Worm (Caenorhabditis elegans) whole organism, early embryonic: Measurements from ENCODE around the gene umps-1.

Source experiments
- B0310.2 ChIP-seq: sonication (generic microtip); optimal IDR thresholded peaks from 2 replicates; lab custom pipeline; 2016; ENCODE audit warnings: mild to moderate bottlenecking, missing genetic modification characterization, missing compliant biosample characterization
- F13C5.2 ChIP-seq: sonication (generic microtip); optimal IDR thresholded peaks from 2 replicates; lab custom pipeline; 2017; ENCODE audit warnings: mild to moderate bottlenecking, missing genetic modification characterization, inconsistent platforms, missing compliant biosample characterization
- aly-1 ChIP-seq: sonication (generic microtip); optimal IDR thresholded peaks from 2 replicates; lab custom pipeline; 2016; ENCODE audit warnings: missing genetic modification characterization, missing compliant biosample characterization
- ama-1 ChIP-seq: fragments of 150-350 bp; optimal IDR thresholded peaks from 2 replicates; lab custom pipeline; 2014
- ceh-13 ChIP-seq: fragments of 200-800 bp; sonication (Bioruptor generic); optimal IDR thresholded peaks from 2 replicates; lab custom pipeline; 2018; ENCODE audit warnings: mild to moderate bottlenecking, missing genetic modification characterization, missing compliant biosample characterization
- ceh-36 ChIP-seq: sonication (generic microtip); optimal IDR thresholded peaks from 2 replicates; lab custom pipeline; 2016; ENCODE audit warnings: missing genetic modification characterization, inconsistent platforms, missing compliant biosample characterization
- ets-7 ChIP-seq: sonication (generic microtip); optimal IDR thresholded peaks from 2 replicates; lab custom pipeline; 2016; ENCODE audit warnings: missing genotype, missing genetic modification characterization, missing compliant biosample characterization
- flt-1 ChIP-seq: fragments of 200-800 bp; sonication (Bioruptor generic); IDR thresholded peaks from 2 replicates; pipeline ENCODE4 v1.3.6; 2022; ENCODE audit warnings: missing genetic modification characterization, missing compliant biosample characterization
- hmbx-1 ChIP-seq: sonication (generic microtip); optimal IDR thresholded peaks from 2 replicates; lab custom pipeline; 2016; ENCODE audit warnings: mild to moderate bottlenecking, missing genetic modification characterization, missing compliant biosample characterization
- hmg-4 ChIP-seq: fragments of 200-800 bp; sonication (Bioruptor generic); optimal IDR thresholded peaks from 2 replicates; lab custom pipeline; 2018; ENCODE audit warnings: mild to moderate bottlenecking, missing genetic modification characterization, missing compliant biosample characterization
- hnd-1 ChIP-seq: sonication (generic microtip); optimal IDR thresholded peaks from 2 replicates; lab custom pipeline; 2016; ENCODE audit warnings: missing genetic modification characterization, missing compliant biosample characterization
- pes-1 ChIP-seq: fragments of 200-800 bp; sonication (Bioruptor generic); IDR thresholded peaks from 2 replicates; pipeline ENCODE4 v1.3.6; 2022; ENCODE audit warnings: missing genetic modification reagents, missing genetic modification characterization, missing compliant biosample characterization
- scrt-1 ChIP-seq: fragments of 200-800 bp; sonication (Bioruptor generic); IDR thresholded peaks from 2 replicates; pipeline ENCODE4 v1.3.6; 2022; ENCODE audit warnings: missing genetic modification characterization, missing compliant biosample characterization
- sea-1 ChIP-seq: fragments of 200-800 bp; sonication (Bioruptor generic); conservative IDR thresholded peaks from 2 replicates; pipeline ENCODE4 v1.3.6; 2022; ENCODE audit warnings: missing genetic modification characterization, missing compliant biosample characterization
- tbx-11 ChIP-seq: fragments of 200-800 bp; sonication (Bioruptor generic); IDR thresholded peaks from 2 replicates; pipeline ENCODE4 v1.3.6; 2022; ENCODE audit warnings: missing genetic modification characterization, missing compliant biosample characterization
- tbx-37 ChIP-seq: fragments of 200-800 bp; sonication (Bioruptor generic); conservative IDR thresholded peaks from 2 replicates; pipeline ENCODE4 v1.3.6; 2022; ENCODE audit warnings: missing genetic modification reagents, missing genetic modification characterization, missing compliant biosample characterization
- tra-4 ChIP-seq: sonication (generic microtip); optimal IDR thresholded peaks from 2 replicates; lab custom pipeline; 2017; ENCODE audit warnings: missing genetic modification characterization, missing compliant biosample characterization

The umps-1 gene

ce11 chrIII:10331232-10331631 lies 26.2 kb downstream of the umps-1 start:
- TF ChIP-seq ets-7 (tag; lab: Kevin White, UChicago), result no peak
- no peak for TF ChIP-seq sea-1
- TF ChIP-seq pes-1 (GFP tag; lab: Robert Waterston, UW), result no peak
- TF ChIP-seq flt-1 (GFP tag; lab: Robert Waterston, UW), result no peak
- TF ChIP-seq aly-1, result no peak
- TF ChIP-seq hnd-1 (tag; lab: Kevin White, UChicago), result no peak
- TF ChIP-seq B0310.2 (tag; lab: Kevin White, UChicago), result no peak
- no peak for TF ChIP-seq tbx-11 (GFP tag; lab: Robert Waterston, UW)
- no peak for TF ChIP-seq ceh-13 (GFP tag; lab: Kevin White, UChicago)
- no peak for TF ChIP-seq ceh-36 (tag; lab: Kevin White, UChicago)
- no peak for TF ChIP-seq F13C5.2
- no peak for TF ChIP-seq ama-1
- TF ChIP-seq scrt-1, result no peak
- no peak for TF ChIP-seq hmbx-1 (tag; lab: Kevin White, UChicago)

DNA sequence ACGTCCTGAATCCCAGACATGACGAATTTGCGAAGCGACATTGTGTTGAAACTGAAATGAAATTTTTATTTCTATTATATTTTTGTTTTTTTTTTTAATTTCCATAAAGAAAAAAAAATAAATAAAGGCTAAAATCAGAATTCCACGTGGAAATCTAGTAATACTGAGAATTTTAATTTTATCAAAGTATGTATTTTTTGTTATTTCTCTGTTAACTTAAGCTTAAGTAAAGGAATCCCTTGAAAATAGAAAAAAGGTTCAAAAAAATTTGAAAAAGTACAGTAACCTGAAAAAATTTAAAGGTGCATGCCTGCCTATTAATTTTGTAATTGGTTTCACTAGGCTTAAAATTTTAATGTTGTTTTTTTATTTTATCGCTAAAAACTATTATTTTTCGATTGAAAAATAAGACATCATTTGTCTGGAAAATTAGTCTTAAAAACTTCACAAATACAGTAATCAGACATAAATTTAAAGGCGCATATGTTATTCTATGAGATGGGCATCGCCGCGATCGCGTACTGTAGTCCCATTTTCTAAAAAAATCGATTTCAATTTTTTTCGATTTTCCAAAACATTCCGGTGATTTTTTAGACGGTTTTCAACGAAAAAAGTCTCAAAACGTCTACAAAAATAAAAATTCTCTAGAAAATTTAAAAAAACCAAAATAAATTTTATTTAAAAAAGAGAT lies 26.9 kb downstream of the umps-1 start, which contains the start of gene nex-2:
Gene nex-2, minus strand, starts transcription at position 51 of the 691 bp plus-strand sequence.
- TF ChIP-seq tra-4, result no peak
- TF ChIP-seq pes-1 (GFP tag; lab: Robert Waterston, UW), result no peak
- TF ChIP-seq sea-1, result no peak

DNA sequence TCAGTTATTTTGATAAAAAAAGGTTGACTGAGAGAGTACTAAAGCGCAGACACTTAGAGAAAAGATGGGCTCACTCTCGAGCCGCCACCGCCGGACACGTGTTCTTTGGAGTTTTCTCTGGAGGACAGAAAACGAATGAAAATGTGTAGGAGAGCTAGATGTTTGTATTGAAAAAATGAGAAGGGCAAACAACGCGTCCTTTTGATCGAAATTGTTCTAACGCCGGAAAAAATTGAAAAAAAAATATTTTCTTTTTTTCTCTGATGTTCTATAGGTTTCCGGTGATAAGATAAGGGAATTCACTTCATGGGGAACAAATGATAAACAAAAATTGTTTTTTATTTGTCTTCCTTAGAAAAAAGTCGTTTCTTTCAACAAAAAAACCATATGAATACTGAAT lies 27.6 kb downstream of the umps-1 start:
- TF ChIP-seq hnd-1 (tag; lab: Kevin White, UChicago) (no peak), ceh-36 (tag; lab: Kevin White, UChicago) (no peak), ets-7 (tag; lab: Kevin White, UChicago) (no peak), pes-1 (GFP tag; lab: Robert Waterston, UW) (no peak)

- TF ChIP-seq ceh-13 (GFP tag; lab: Kevin White, UChicago) (no peak), scrt-1 (0 out of 2 replicates have a peak, but pooled peaks have one; percentile 15)
Measured at ce11 chrIII:10328565-10329541, 28.6 kb downstream of the umps-1 start.

DNA sequence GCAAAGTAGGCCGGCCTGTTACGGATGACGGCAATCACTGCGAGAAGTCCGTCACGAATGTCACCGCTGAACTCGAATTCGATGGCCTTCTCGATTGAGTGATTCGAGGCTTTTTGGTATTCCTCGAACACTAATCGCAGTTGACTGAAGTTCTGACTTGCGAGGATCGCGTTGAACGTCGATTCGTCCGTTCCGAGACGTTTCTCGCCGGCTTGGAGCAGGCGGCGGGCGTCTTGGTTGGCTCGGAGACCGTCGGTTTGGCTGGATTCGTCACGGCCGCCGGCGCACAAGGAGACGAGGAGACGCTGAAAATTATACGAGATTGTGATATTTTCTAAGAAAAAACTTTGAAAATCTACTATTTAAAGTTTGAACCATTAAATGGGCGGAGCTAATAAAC lies 31.1 kb downstream of the umps-1 start:
- TF ChIP-seq B0310.2 (tag; lab: Kevin White, UChicago), result no peak
- no peak for TF ChIP-seq ets-7 (tag; lab: Kevin White, UChicago)
- no peak for TF ChIP-seq tra-4
- no peak for TF ChIP-seq F13C5.2
- TF ChIP-seq tbx-11 (GFP tag; lab: Robert Waterston, UW), result no peak
- no peak for TF ChIP-seq pes-1 (GFP tag; lab: Robert Waterston, UW)
- TF ChIP-seq ceh-13 (GFP tag; lab: Kevin White, UChicago), result no peak
- TF ChIP-seq hmg-4, result no peak
- TF ChIP-seq hnd-1 (tag; lab: Kevin White, UChicago), result no peak
- TF ChIP-seq tbx-37 (GFP tag; lab: Robert Waterston, UW), result no peak
- no peak for TF ChIP-seq aly-1
- no peak for TF ChIP-seq sea-1
- no peak for TF ChIP-seq scrt-1
- TF ChIP-seq flt-1 (GFP tag; lab: Robert Waterston, UW), result no peak
- no peak for TF ChIP-seq hmbx-1 (tag; lab: Kevin White, UChicago)
- TF ChIP-seq ceh-36 (tag; lab: Kevin White, UChicago), result no peak
- no peak for TF ChIP-seq ama-1

- TF ChIP-seq ama-1 (no peak), ets-7 (tag; lab: Kevin White, UChicago) (no peak), B0310.2 (tag; lab: Kevin White, UChicago) (no peak), sea-1 (no peak), hmg-4 (no peak), tra-4 (no peak), pes-1 (GFP tag; lab: Robert Waterston, UW) (no peak), flt-1 (GFP tag; lab: Robert Waterston, UW) (no peak)
Measured at ce11 chrIII:10320788-10321187, 36.7 kb downstream of the umps-1 start, which contains the start of gene sas-7. TSS of gene sas-7 (plus strand) at chrIII:10321019.

DNA sequence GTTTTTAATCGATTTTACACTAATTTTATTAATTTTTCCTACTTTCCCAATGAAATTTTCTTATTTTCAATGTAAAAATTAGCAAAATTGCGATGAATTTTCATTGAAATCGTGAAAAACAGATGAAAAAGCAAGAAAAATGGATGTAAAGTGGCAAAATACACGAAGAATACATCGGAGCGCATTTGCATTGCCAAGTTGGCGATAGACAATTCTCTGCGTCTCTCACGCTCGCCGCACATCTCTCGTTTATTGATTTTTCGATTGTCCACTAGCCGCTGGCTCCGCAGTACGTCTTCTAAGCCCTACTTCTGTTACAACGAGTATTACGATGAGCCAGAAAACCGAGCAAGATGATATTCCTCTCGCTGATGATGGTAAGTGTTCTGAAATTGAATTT lies 38.7 kb downstream of the umps-1 start, which contains the start of gene unc-69:
Gene unc-69, plus strand, starts transcription at position 185 of the 400 bp plus-strand sequence.
- TF ChIP-seq scrt-1, result no peak
- TF ChIP-seq ets-7 (tag; lab: Kevin White, UChicago), result no peak
- no peak for TF ChIP-seq sea-1
- TF ChIP-seq pes-1 (GFP tag; lab: Robert Waterston, UW), result no peak
- no peak for TF ChIP-seq ama-1
- TF ChIP-seq tbx-11 (GFP tag; lab: Robert Waterston, UW), result no peak
- no peak for TF ChIP-seq F13C5.2
- no peak for TF ChIP-seq B0310.2 (tag; lab: Kevin White, UChicago)
- TF ChIP-seq tbx-37 (GFP tag; lab: Robert Waterston, UW), result no peak
- TF ChIP-seq tra-4, result no peak
- no peak for TF ChIP-seq ceh-36 (tag; lab: Kevin White, UChicago)
- TF ChIP-seq hmg-4, result no peak
